Fruit fly (Drosophila melanogaster): ENCODE measurements around the gene Septin1.

DNA sequence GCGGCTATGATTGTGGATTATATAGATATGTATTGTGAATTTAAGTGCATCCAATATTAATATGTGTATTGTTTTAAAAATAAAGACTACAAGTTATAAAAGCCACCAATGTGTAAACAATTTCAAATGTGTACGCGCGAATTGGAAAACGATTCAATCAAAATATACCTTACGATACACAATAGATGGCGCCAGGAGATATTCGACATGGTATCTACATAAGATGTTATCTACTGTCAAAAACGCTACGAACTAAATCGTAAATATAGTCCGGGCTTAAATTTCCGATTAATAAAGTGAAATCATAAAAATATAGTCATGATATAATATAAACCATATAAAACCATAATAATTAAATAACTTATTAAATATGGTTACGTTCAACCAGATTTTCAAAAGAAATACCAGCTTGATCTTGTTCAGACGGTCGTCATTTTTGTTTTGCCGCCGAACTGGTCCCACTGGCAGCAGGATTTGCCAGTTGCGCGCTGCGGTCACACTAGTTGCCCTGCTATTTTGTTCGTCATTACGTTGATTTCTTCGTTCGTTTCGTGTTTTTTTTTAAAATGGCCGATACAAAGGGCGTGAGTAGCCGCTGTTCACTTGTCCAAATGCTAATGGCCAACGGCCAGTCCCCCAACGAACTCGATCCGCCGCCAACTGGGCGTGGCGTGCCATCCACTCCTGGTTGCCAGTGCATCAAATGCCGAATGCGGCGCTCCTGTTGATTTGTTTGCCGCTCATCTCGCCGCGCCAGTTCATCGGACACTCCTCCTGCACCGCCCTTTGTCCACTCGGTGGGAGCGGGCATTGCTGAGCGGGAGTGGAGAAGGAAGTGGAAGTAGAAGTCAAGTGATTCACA lies at the start of gene Septin1:
- TF ChIP-seq Crg-1 (GFP tag; optimal IDR thresholded peaks at IDR 0.05) = no peak
- no peak for TF ChIP-seq pad (GFP tag; optimal IDR thresholded peaks at IDR 0.05)
- no peak for TF ChIP-seq kay (GFP tag; ENCODE audit: borderline replicate concordance)
- TF ChIP-seq CG1620 (GFP tag; optimal IDR thresholded peaks at IDR 0.05) = peak; percentile 0
- TF ChIP-seq toe (GFP tag; optimal IDR thresholded peaks at IDR 0.05) = no peak
